Worm (Caenorhabditis elegans): ENCODE measurements around the gene bnc-1.

The bnc-1 gene

ce11 chrV:12233425-12233824 lies 43.4 kb downstream of the bnc-1 start:
- TF ChIP-seq dao-5 (tag; optimal IDR thresholded peaks at IDR 0.05), result no peak
